Fruit fly (Drosophila melanogaster): Measurements from ENCODE around the gene rg.

The rg gene

dm6 chrX:5063540-5064308, 21.8 kb upstream of the rg start:
- TF ChIP-seq CG14711 (tag; optimal IDR thresholded peaks at IDR 0.05) (peak; percentile 84), pad (GFP tag; optimal IDR thresholded peaks at IDR 0.05) (peak; percentile 65), CG11617 (GFP tag; optimal IDR thresholded peaks at IDR 0.05) (no peak), Hr96 (GFP tag; optimal IDR thresholded peaks at IDR 0.05) (no peak), ovo (GFP tag; optimal IDR thresholded peaks at IDR 0.05) (peak; percentile 97), bab1 (GFP tag; optimal IDR thresholded peaks at IDR 0.05) (peak; percentile 5)

- no peak for TF ChIP-seq Hr96 (GFP tag; optimal IDR thresholded peaks at IDR 0.05)
- no peak for TF ChIP-seq CG12768 (GFP tag; optimal IDR thresholded peaks at IDR 0.05)
- TF ChIP-seq ovo (GFP tag; optimal IDR thresholded peaks at IDR 0.05), result no peak
- TF ChIP-seq CG1620 (GFP tag; optimal IDR thresholded peaks at IDR 0.05), result no peak
- no peak for TF ChIP-seq Crg-1 (GFP tag; optimal IDR thresholded peaks at IDR 0.05)
- TF ChIP-seq Mnt (GFP tag; optimal IDR thresholded peaks at IDR 0.05), result no peak
- no peak for TF ChIP-seq CG11617 (GFP tag; optimal IDR thresholded peaks at IDR 0.05)
- TF ChIP-seq cnc (optimal IDR thresholded peaks at IDR 0.05), result no peak
- TF ChIP-seq CG7101 (tag; optimal IDR thresholded peaks at IDR 0.05), result no peak
- no peak for TF ChIP-seq Clk (GFP tag; optimal IDR thresholded peaks at IDR 0.05)
- TF ChIP-seq bab1 (GFP tag; optimal IDR thresholded peaks at IDR 0.05), result no peak
- TF ChIP-seq CG5204 (GFP tag; optimal IDR thresholded peaks at IDR 0.05), result no peak
- TF ChIP-seq CG14711 (tag; optimal IDR thresholded peaks at IDR 0.05), result no peak
Measured at dm6 chrX:5066627-5067026, 18.9 kb upstream of the rg start.

- no peak for TF ChIP-seq toe (GFP tag; optimal IDR thresholded peaks at IDR 0.05)
- no peak for TF ChIP-seq tj (GFP tag; optimal IDR thresholded peaks at IDR 0.05)
- no peak for TF ChIP-seq CG33017 (tag; optimal IDR thresholded peaks at IDR 0.05)
- TF ChIP-seq CG7101 (tag; optimal IDR thresholded peaks at IDR 0.05), result no peak
- TF ChIP-seq CG11617 (GFP tag; optimal IDR thresholded peaks at IDR 0.05), result no peak
- no peak for TF ChIP-seq CG1620 (GFP tag; optimal IDR thresholded peaks at IDR 0.05)
- TF ChIP-seq CG14711 (tag; optimal IDR thresholded peaks at IDR 0.05), result no peak
- TF ChIP-seq pad (GFP tag; optimal IDR thresholded peaks at IDR 0.05), result no peak
- TF ChIP-seq Hr96 (GFP tag; optimal IDR thresholded peaks at IDR 0.05), result no peak
- no peak for TF ChIP-seq Crg-1 (GFP tag; optimal IDR thresholded peaks at IDR 0.05)
- no peak for TF ChIP-seq Mnt (GFP tag; optimal IDR thresholded peaks at IDR 0.05)
- no peak for TF ChIP-seq Clk (GFP tag; optimal IDR thresholded peaks at IDR 0.05)
- TF ChIP-seq CG12768 (GFP tag; optimal IDR thresholded peaks at IDR 0.05), result no peak
- no peak for TF ChIP-seq CG5204 (GFP tag; optimal IDR thresholded peaks at IDR 0.05)
- TF ChIP-seq cic (GFP tag; optimal IDR thresholded peaks at IDR 0.05), result no peak
- TF ChIP-seq ovo (GFP tag; optimal IDR thresholded peaks at IDR 0.05), result no peak
Measured at dm6 chrX:5068475-5068874, 17.1 kb upstream of the rg start.

- TF ChIP-seq toe (GFP tag; optimal IDR thresholded peaks at IDR 0.05) (no peak), CG33017 (tag; optimal IDR thresholded peaks at IDR 0.05) (peak; percentile 17)
Measured at dm6 chrX:5075842-5076413, 9.6 kb upstream of the rg start.

dm6 chrX:5080521-5080920, 5.0 kb upstream of the rg start:
- TF ChIP-seq CG5204 (GFP tag; optimal IDR thresholded peaks at IDR 0.05), result no peak
- no peak for TF ChIP-seq tj (GFP tag; optimal IDR thresholded peaks at IDR 0.05)
- no peak for TF ChIP-seq toe (GFP tag; optimal IDR thresholded peaks at IDR 0.05)
- TF ChIP-seq CG12768 (GFP tag; optimal IDR thresholded peaks at IDR 0.05), result no peak
- no peak for TF ChIP-seq Crg-1 (GFP tag; optimal IDR thresholded peaks at IDR 0.05)
- no peak for TF ChIP-seq CG14711 (tag; optimal IDR thresholded peaks at IDR 0.05)

dm6 chrX:5082354-5082818, 3.2 kb upstream of the rg start:
- TF ChIP-seq cnc (optimal IDR thresholded peaks at IDR 0.05) (no peak), CG1620 (GFP tag; optimal IDR thresholded peaks at IDR 0.05) (no peak), CG7045 (GFP tag; optimal IDR thresholded peaks at IDR 0.05) (peak; percentile 33), CG11617 (GFP tag; optimal IDR thresholded peaks at IDR 0.05) (peak; percentile 50), CG12768 (GFP tag; optimal IDR thresholded peaks at IDR 0.05) (peak; percentile 32), tj (GFP tag; optimal IDR thresholded peaks at IDR 0.05) (peak; percentile 50), Clk (GFP tag; optimal IDR thresholded peaks at IDR 0.05) (no peak), bab1 (GFP tag; optimal IDR thresholded peaks at IDR 0.05) (no peak), CG7101 (tag; optimal IDR thresholded peaks at IDR 0.05) (no peak), ovo (GFP tag; optimal IDR thresholded peaks at IDR 0.05) (no peak)

- TF ChIP-seq pad (GFP tag; optimal IDR thresholded peaks at IDR 0.05) (peak; percentile 26), CG1620 (GFP tag; optimal IDR thresholded peaks at IDR 0.05) (peak; percentile 88), CG7101 (tag; optimal IDR thresholded peaks at IDR 0.05) (peak; percentile 51), CG11617 (GFP tag; optimal IDR thresholded peaks at IDR 0.05) (no peak), CG5204 (GFP tag; optimal IDR thresholded peaks at IDR 0.05) (peak; percentile 49), CG33017 (tag; optimal IDR thresholded peaks at IDR 0.05) (peak; percentile 7), kay (GFP tag; ENCODE audit: borderline replicate concordance) (peak; percentile 83), Mnt (GFP tag; optimal IDR thresholded peaks at IDR 0.05) (peak; percentile 72), toe (GFP tag; optimal IDR thresholded peaks at IDR 0.05) (peak; percentile 49), cnc (optimal IDR thresholded peaks at IDR 0.05) (no peak), Hr96 (GFP tag; optimal IDR thresholded peaks at IDR 0.05) (peak; percentile 74), CG7045 (GFP tag; optimal IDR thresholded peaks at IDR 0.05) (no peak), cic (GFP tag; optimal IDR thresholded peaks at IDR 0.05) (peak; percentile 13), tj (GFP tag; optimal IDR thresholded peaks at IDR 0.05) (no peak), CG14711 (tag; optimal IDR thresholded peaks at IDR 0.05) (peak; percentile 20), ovo (GFP tag; optimal IDR thresholded peaks at IDR 0.05) (peak; percentile 59), Crg-1 (GFP tag; optimal IDR thresholded peaks at IDR 0.05) (peak; percentile 73), Clk (GFP tag; optimal IDR thresholded peaks at IDR 0.05) (no peak), CG12768 (GFP tag; optimal IDR thresholded peaks at IDR 0.05) (no peak), bab1 (GFP tag; optimal IDR thresholded peaks at IDR 0.05) (no peak)
Measured at dm6 chrX:5082840-5083646, 2.5 kb upstream of the rg start.
